Worm (Caenorhabditis elegans) whole organism, L1 larva: Measurements from ENCODE around the gene F36H5.8.

Experiments
- C04F5.9 ChIP-seq: sonication (generic microtip); optimal IDR thresholded peaks from 2 replicates; lab custom pipeline; 2016; ENCODE audit warnings: missing genetic modification characterization, missing compliant biosample characterization
- ama-1 ChIP-seq: fragments of 150-350 bp; optimal IDR thresholded peaks from 2 replicates; lab custom pipeline; 2014
- blmp-1 ChIP-seq: fragments of 150-350 bp; optimal IDR thresholded peaks from 2 replicates; lab custom pipeline; 2014; ENCODE audit warnings: missing biosample characterization, missing genetic modification characterization
- ceh-63 ChIP-seq: fragments of 200-800 bp; sonication (Bioruptor generic); optimal IDR thresholded peaks from 2 replicates; lab custom pipeline; 2018; ENCODE audit warnings: mild to moderate bottlenecking, missing genetic modification characterization, missing compliant biosample characterization
- ceh-82 ChIP-seq, 3 experiments: fragments of 150-350 bp in 1 of 3; sonication (generic microtip) in 2 of 3; optimal IDR thresholded peaks; 2 replicates each; lab custom pipeline; 2014 to 2017; ENCODE audit warnings: missing biosample characterization in 3 of 3, missing genetic modification characterization in 3 of 3
- ces-1 ChIP-seq: fragments of 150-350 bp; optimal IDR thresholded peaks from 2 replicates; lab custom pipeline; 2014; ENCODE audit warnings: missing biosample characterization, missing genetic modification reagents, missing genetic modification characterization
- dpl-1 ChIP-seq, 3 experiments: fragments of 150-350 bp in 2 of 3; sonication (generic microtip) in 1 of 3; optimal IDR thresholded peaks; 2 replicates each; lab custom pipeline; 2014 to 2017; ENCODE audit warnings: missing biosample characterization in 3 of 3, missing genetic modification characterization in 3 of 3, missing genetic modification reagents in 3 of 3
- efl-1 ChIP-seq, 4 experiments: fragments of 150-350 bp; optimal IDR thresholded peaks in 3 of 4; peaks in 1 of 4; 1 replicate in 1 of 4; 2 replicates in 3 of 4; lab custom pipeline; 2014; ENCODE audit warnings: missing biosample characterization in 2 of 4, missing genetic modification characterization in 2 of 4, missing genetic modification reagents in 2 of 4
- egl-27 ChIP-seq, 2 experiments: fragments of 150-350 bp in 1 of 2; sonication (generic microtip); optimal IDR thresholded peaks; 3 replicates each; lab custom pipeline; 2017 to 2018; ENCODE audit warnings: missing biosample characterization in 2 of 2, missing genetic modification characterization in 2 of 2, missing genetic modification reagents in 2 of 2
- elt-2 ChIP-seq: sonication (generic microtip); optimal IDR thresholded peaks from 2 replicates; lab custom pipeline; 2016; ENCODE audit warnings: missing genetic modification characterization, mild to moderate bottlenecking, inconsistent platforms, missing compliant biosample characterization, missing genetic modification reagents
- fkh-10 ChIP-seq: sonication (generic microtip); optimal IDR thresholded peaks from 2 replicates; lab custom pipeline; 2017; ENCODE audit warnings: missing biosample characterization, missing genetic modification reagents, missing genetic modification characterization
- fkh-8 ChIP-seq: sonication (generic microtip); optimal IDR thresholded peaks from 2 replicates; lab custom pipeline; 2016; ENCODE audit warnings: mild to moderate bottlenecking, missing genetic modification characterization, missing compliant biosample characterization
- hpl-2 ChIP-seq: fragments of 150-350 bp; optimal IDR thresholded peaks from 2 replicates; lab custom pipeline; 2014; ENCODE audit warnings: missing biosample characterization, missing genetic modification reagents, missing genetic modification characterization
- lin-15B ChIP-seq: fragments of 150-350 bp; sonication (generic microtip); optimal IDR thresholded peaks from 3 replicates; lab custom pipeline; 2014; ENCODE audit warnings: missing biosample characterization, missing genetic modification characterization
- lin-35 ChIP-seq, 2 experiments: fragments of 150-350 bp; optimal IDR thresholded peaks; 2 replicates each; lab custom pipeline; 2014; ENCODE audit warnings: missing biosample characterization in 2 of 2, missing genetic modification characterization in 2 of 2, missing genetic modification reagents in 2 of 2
- lsy-2 ChIP-seq, 2 experiments: fragments of 150-350 bp; optimal IDR thresholded peaks; 2 replicates each; lab custom pipeline; 2014; ENCODE audit warnings: missing biosample characterization in 2 of 2, missing genetic modification characterization in 2 of 2
- mef-2 ChIP-seq: fragments of 150-350 bp; optimal IDR thresholded peaks from 2 replicates; lab custom pipeline; 2014; ENCODE audit warnings: missing biosample characterization, missing genetic modification characterization
- mep-1 ChIP-seq: fragments of 150-350 bp; optimal IDR thresholded peaks from 2 replicates; lab custom pipeline; 2014; ENCODE audit warnings: missing biosample characterization, missing genetic modification characterization
- nhr-237 ChIP-seq: fragments of 150-350 bp; optimal IDR thresholded peaks from 2 replicates; lab custom pipeline; 2014; ENCODE audit warnings: missing biosample characterization, missing genetic modification characterization
- nhr-47 ChIP-seq: sonication (generic microtip); optimal IDR thresholded peaks from 2 replicates; lab custom pipeline; 2016; ENCODE audit warnings: mild to moderate bottlenecking, missing genetic modification characterization, moderate library complexity, missing compliant biosample characterization
- nhr-71 ChIP-seq: sonication (generic microtip); optimal IDR thresholded peaks from 2 replicates; lab custom pipeline; 2016; ENCODE audit warnings: mild to moderate bottlenecking, missing genetic modification characterization, moderate library complexity, missing compliant biosample characterization
- nhr-84 ChIP-seq: sonication (generic microtip); optimal IDR thresholded peaks from 2 replicates; lab custom pipeline; 2017; ENCODE audit warnings: missing biosample characterization, missing genetic modification characterization
- nhr-85 ChIP-seq: sonication (generic microtip); peaks from one replicate; lab custom pipeline; 2016; ENCODE audit warnings: missing genetic modification characterization, inconsistent platforms, missing compliant biosample characterization
- pag-3 ChIP-seq: sonication (generic microtip); optimal IDR thresholded peaks from 2 replicates; lab custom pipeline; 2017; ENCODE audit warnings: missing genetic modification characterization, mild to moderate bottlenecking, missing compliant biosample characterization, antibody characterized with exemption, borderline replicate concordance; ENCODE audit not compliant: insufficient read depth
- pax-3 ChIP-seq: fragments of 200-800 bp; sonication (Bioruptor generic); optimal IDR thresholded peaks from 2 replicates; lab custom pipeline; 2018; ENCODE audit warnings: mild to moderate bottlenecking, missing genetic modification characterization, moderate library complexity, missing compliant biosample characterization
- pqm-1 ChIP-seq: sonication (generic microtip); optimal IDR thresholded peaks from 3 replicates; lab custom pipeline; 2017; ENCODE audit warnings: missing biosample characterization, missing genetic modification characterization
- rnt-1 ChIP-seq: sonication (generic microtip); optimal IDR thresholded peaks from 2 replicates; lab custom pipeline; 2016; ENCODE audit warnings: mild to moderate bottlenecking, missing genetic modification characterization, moderate library complexity, missing compliant biosample characterization
- skn-1 ChIP-seq: fragments of 150-350 bp; optimal IDR thresholded peaks from 2 replicates; lab custom pipeline; 2014; ENCODE audit warnings: missing biosample characterization, missing genetic modification characterization
- snpc-4 ChIP-seq: fragments of 150-350 bp; optimal IDR thresholded peaks from 2 replicates; lab custom pipeline; 2014; ENCODE audit warnings: missing biosample characterization, missing genetic modification characterization
- unc-30 ChIP-seq: sonication (generic microtip); optimal IDR thresholded peaks from 2 replicates; lab custom pipeline; 2017; ENCODE audit warnings: missing biosample characterization, missing genetic modification characterization
- unc-86 ChIP-seq: sonication (generic microtip); optimal IDR thresholded peaks from 2 replicates; lab custom pipeline; 2016; ENCODE audit warnings: missing genetic modification characterization, missing compliant biosample characterization

The F36H5.8 gene

ce11 chrII:1736353-1736752, 14.1 kb downstream of the F36H5.8 start, which contains the start of gene ceh-83 (continued):
- TF ChIP-seq efl-1 (optimal IDR thresholded peaks at IDR 0.05; lab: Kevin White, UChicago) (peak; percentile 57 to 68), efl-1 (GFP tag; optimal IDR thresholded peaks at IDR 0.05 in 1 of 2; lab: Kevin White, UChicago) (peak; percentile 36 to 94), mef-2 (tag; lab: Kevin White, UChicago) (no peak), hpl-2 (no peak), unc-30 (tag; lab: Kevin White, UChicago) (no peak), dpl-1 (GFP tag; optimal IDR thresholded peaks at IDR 0.05; lab: Kevin White, UChicago) (peak in 2 of 3 experiments; percentile 16 to 34)

- no peak for TF ChIP-seq skn-1 (tag; lab: Kevin White, UChicago)
- no peak for TF ChIP-seq nhr-85 (tag; lab: Kevin White, UChicago)
- TF ChIP-seq efl-1 (optimal IDR thresholded peaks at IDR 0.05; lab: Kevin White, UChicago), result no peak
- TF ChIP-seq efl-1 (GFP tag; optimal IDR thresholded peaks at IDR 0.05 in 1 of 2; lab: Kevin White, UChicago), result no peak
- no peak for TF ChIP-seq pag-3
- TF ChIP-seq nhr-84, result no peak
- TF ChIP-seq C04F5.9 (tag; lab: Kevin White, UChicago), result no peak
- TF ChIP-seq nhr-237 (tag; lab: Kevin White, UChicago), result no peak
- TF ChIP-seq nhr-71 (tag; lab: Kevin White, UChicago), result no peak
- no peak for TF ChIP-seq ama-1 (lab: Kevin White, UChicago)
- TF ChIP-seq blmp-1 (tag; lab: Kevin White, UChicago), result no peak
- no peak for TF ChIP-seq mep-1 (tag; lab: Kevin White, UChicago)
These were observed 15.3 kb downstream of the F36H5.8 start for ce11 chrII:1735145-1735544.

ce11 chrII:1731932-1732331, 18.6 kb downstream of the F36H5.8 start, which contains the start of gene ceh-82:
Gene ceh-82 (plus strand): TSS chrII:1732232.
- TF ChIP-seq fkh-10 (GFP tag; lab: Kevin White, UChicago) (no peak), pax-3 (tag; lab: Kevin White, UChicago) (no peak), rnt-1 (tag; lab: Kevin White, UChicago) (no peak), fkh-8 (tag; lab: Kevin White, UChicago) (no peak), lin-15B (no peak), ceh-63 (no peak)

ce11 chrII:1730103-1730502, 20.4 kb downstream of the F36H5.8 start, which contains the start of gene ceh-81:
Gene ceh-81 (plus strand): TSS chrII:1730403.
- TF ChIP-seq nhr-84, result no peak
- TF ChIP-seq ceh-82 (tag; optimal IDR thresholded peaks at IDR 0.05; lab: Kevin White, UChicago), result no peak
- no peak for TF ChIP-seq egl-27 (tag; optimal IDR thresholded peaks at IDR 0.05; lab: Kevin White, UChicago)
- no peak for TF ChIP-seq efl-1 (optimal IDR thresholded peaks at IDR 0.05; lab: Kevin White, UChicago)
- TF ChIP-seq efl-1 (GFP tag; optimal IDR thresholded peaks at IDR 0.05 in 1 of 2; lab: Kevin White, UChicago), result no peak
- TF ChIP-seq nhr-47 (tag; lab: Kevin White, UChicago), result no peak
- no peak for TF ChIP-seq pqm-1 (tag; lab: Kevin White, UChicago)
- TF ChIP-seq snpc-4 (tag; lab: Kevin White, UChicago), result no peak
- no peak for TF ChIP-seq nhr-71 (tag; lab: Kevin White, UChicago)
- TF ChIP-seq ces-1 (GFP tag; lab: Kevin White, UChicago), result no peak
- TF ChIP-seq lsy-2 (tag; optimal IDR thresholded peaks at IDR 0.05; lab: Kevin White, UChicago), result no peak
- TF ChIP-seq lin-35 (GFP tag; optimal IDR thresholded peaks at IDR 0.05; lab: Kevin White, UChicago), result no peak
- TF ChIP-seq unc-86 (tag; lab: Kevin White, UChicago), result no peak
- TF ChIP-seq skn-1 (tag; lab: Kevin White, UChicago), result no peak

ce11 chrII:1728253-1728652, 22.2 kb downstream of the F36H5.8 start, which contains the start of gene btb-9:
Gene btb-9 (plus strand): TSS chrII:1728506.
- peak in 1 of 2 experiments; percentile 28 for TF ChIP-seq lin-35 (GFP tag; optimal IDR thresholded peaks at IDR 0.05; lab: Kevin White, UChicago)
- TF ChIP-seq elt-2 (tag; lab: Kevin White, UChicago), result peak; percentile 86
- TF ChIP-seq mef-2 (tag; lab: Kevin White, UChicago), result no peak
- peak; percentile 26 for TF ChIP-seq pqm-1 (tag; lab: Kevin White, UChicago)
